Fruit fly (Drosophila melanogaster): ENCODE measurements around the gene Caf1-180.

Caf1-180 gene

DNA sequence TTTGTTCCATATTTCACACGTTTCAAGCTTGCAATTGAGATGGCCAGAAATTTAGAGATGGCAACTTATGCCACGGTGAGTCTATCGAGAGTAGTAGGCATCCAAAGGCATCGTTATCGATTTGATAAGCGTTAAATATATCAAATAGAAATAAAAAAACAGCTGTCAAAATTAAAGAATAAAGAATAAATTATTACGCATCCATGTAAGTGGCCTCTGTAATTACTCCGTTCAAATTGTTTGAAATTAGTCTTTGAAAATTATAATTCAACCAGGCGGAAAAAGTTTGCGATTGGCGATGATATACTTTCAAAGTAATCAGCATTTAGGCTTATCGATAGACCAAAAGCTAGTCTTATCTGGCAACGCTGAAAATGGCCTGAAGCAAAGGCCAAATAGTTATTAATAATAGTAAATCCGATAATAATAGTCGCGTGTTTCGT, 14.4 kb downstream of the Caf1-180 start, which contains the start of the genes CG12659 and Crag (continued):
- no peak for TF ChIP-seq Eip93F (GFP tag; optimal IDR thresholded peaks at IDR 0.05)
- peak; percentile 10 for TF ChIP-seq CG3032 (tag; optimal IDR thresholded peaks at IDR 0.05)
- TF ChIP-seq Smox (GFP tag; optimal IDR thresholded peaks at IDR 0.05), result no peak
- no peak for TF ChIP-seq CG1621 (tag; optimal IDR thresholded peaks at IDR 0.05)
- TF ChIP-seq spab (GFP tag; optimal IDR thresholded peaks at IDR 0.05), result no peak
- peak; percentile 15 for TF ChIP-seq achi (GFP tag; optimal IDR thresholded peaks at IDR 0.05)
- no peak for TF ChIP-seq lz (GFP tag; optimal IDR thresholded peaks at IDR 0.05)
- no peak for TF ChIP-seq Gug (GFP tag; IDR thresholded peaks at IDR 0.05)
- peak; percentile 21 for TF ChIP-seq cyc (GFP tag; optimal IDR thresholded peaks at IDR 0.05)
- TF ChIP-seq Hr39 (GFP tag; optimal IDR thresholded peaks at IDR 0.05), result peak; percentile 4
- TF ChIP-seq CG32006 (GFP tag; optimal IDR thresholded peaks at IDR 0.05), result no peak
- no peak for TF ChIP-seq CG11762 (GFP tag; optimal IDR thresholded peaks at IDR 0.05; ENCODE audit: insufficient read depth)
- TF ChIP-seq Sox102F (GFP tag; optimal IDR thresholded peaks at IDR 0.05), result no peak
- no peak for TF ChIP-seq CG8632 (GFP tag; optimal IDR thresholded peaks at IDR 0.05)
- TF ChIP-seq CG11294 (GFP tag; IDR thresholded peaks at IDR 0.05), result no peak
- TF ChIP-seq Met (GFP tag; optimal IDR thresholded peaks at IDR 0.05), result peak; percentile 9
- TF ChIP-seq CG4318 (GFP tag; optimal IDR thresholded peaks at IDR 0.05), result no peak
- TF ChIP-seq CG6854 (GFP tag; optimal IDR thresholded peaks at IDR 0.05), result no peak
- TF ChIP-seq CG9139 (GFP tag; optimal IDR thresholded peaks at IDR 0.05), result no peak
- TF ChIP-seq eg (GFP tag; IDR thresholded peaks at IDR 0.05), result no peak
- TF ChIP-seq CG34406 (GFP tag; optimal IDR thresholded peaks at IDR 0.05), result no peak
- no peak for TF ChIP-seq CG11902 (GFP tag; optimal IDR thresholded peaks at IDR 0.05)

DNA sequence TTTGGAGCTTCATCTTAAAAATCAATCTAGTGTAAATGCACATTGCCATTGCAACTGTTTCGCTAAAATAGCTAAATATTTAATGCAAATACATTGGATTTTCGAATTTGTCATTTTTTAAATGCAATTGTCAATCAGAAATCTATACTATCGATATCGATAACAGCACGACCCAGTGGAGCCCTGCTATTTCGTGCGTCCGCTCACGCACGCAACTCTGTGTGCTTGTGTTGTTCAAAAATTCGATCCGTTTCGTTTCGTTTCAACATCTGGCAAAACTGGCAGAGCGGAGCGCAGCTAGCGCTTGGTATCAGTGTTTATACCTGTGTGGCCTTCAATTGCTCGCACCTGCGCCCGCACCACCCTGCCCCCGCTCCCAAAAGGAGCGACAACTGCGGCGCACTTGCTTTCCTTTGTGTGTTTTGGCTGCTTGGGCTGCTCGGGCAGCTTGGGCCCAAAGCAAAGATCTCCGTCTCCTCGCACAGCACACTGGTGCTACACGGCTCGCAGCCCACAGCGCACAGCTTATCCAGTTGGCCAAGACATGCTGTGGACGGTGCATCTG, 17.4 kb downstream of the Caf1-180 start, which contains the start of gene CG12081:
Gene CG12081, plus strand, starts transcription at position 205 of the 565 bp plus-strand sequence.
- TF ChIP-seq Eip78C (GFP tag), result peak; percentile 44
- peak; percentile 54 for TF ChIP-seq Sox14 (GFP tag; optimal IDR thresholded peaks at IDR 0.05)
- TF ChIP-seq CG8319 (GFP tag; optimal IDR thresholded peaks at IDR 0.05), result no peak
- TF ChIP-seq CG10631 (GFP tag; optimal IDR thresholded peaks at IDR 0.05), result no peak
- no peak for TF ChIP-seq Sox102F (GFP tag; optimal IDR thresholded peaks at IDR 0.05)
- no peak for TF ChIP-seq CG15336 (GFP tag; IDR thresholded peaks at IDR 0.05)
- TF ChIP-seq Hr38 (GFP tag; optimal IDR thresholded peaks at IDR 0.05), result no peak
- no peak for TF ChIP-seq Eip75B (GFP tag; optimal IDR thresholded peaks at IDR 0.05)
- no peak for TF ChIP-seq CG3919 (GFP tag; optimal IDR thresholded peaks at IDR 0.05)
- no peak for TF ChIP-seq Met (GFP tag; optimal IDR thresholded peaks at IDR 0.05)
- TF ChIP-seq fkh (GFP tag; optimal IDR thresholded peaks at IDR 0.05), result peak; percentile 48
- TF ChIP-seq Ets96B (tag; optimal IDR thresholded peaks at IDR 0.05), result no peak
- no peak for TF ChIP-seq Hr4 (GFP tag; optimal IDR thresholded peaks at IDR 0.05)
- no peak for TF ChIP-seq Lpt (GFP tag; optimal IDR thresholded peaks at IDR 0.05)
- no peak for TF ChIP-seq acj6 (GFP tag; optimal IDR thresholded peaks at IDR 0.05)
- no peak for TF ChIP-seq CG9139 (GFP tag; optimal IDR thresholded peaks at IDR 0.05)
- TF ChIP-seq esn (GFP tag; optimal IDR thresholded peaks at IDR 0.05), result peak; percentile 24
- no peak for TF ChIP-seq CG1621 (tag; optimal IDR thresholded peaks at IDR 0.05)
- TF ChIP-seq fd59A (GFP tag; optimal IDR thresholded peaks at IDR 0.05), result no peak
- TF ChIP-seq CG11902 (GFP tag; optimal IDR thresholded peaks at IDR 0.05), result no peak
- no peak for TF ChIP-seq Hr39 (GFP tag; optimal IDR thresholded peaks at IDR 0.05)
- no peak for TF ChIP-seq CG6792 (GFP tag; optimal IDR thresholded peaks at IDR 0.05)
- TF ChIP-seq spab (GFP tag; optimal IDR thresholded peaks at IDR 0.05), result no peak
- TF ChIP-seq topi (GFP tag; optimal IDR thresholded peaks at IDR 0.05), result no peak
- no peak for TF ChIP-seq CG10669 (GFP tag; optimal IDR thresholded peaks at IDR 0.05)
- no peak for TF ChIP-seq OdsH (GFP tag; optimal IDR thresholded peaks at IDR 0.05)
- TF ChIP-seq CG3032 (tag; optimal IDR thresholded peaks at IDR 0.05), result no peak
- no peak for TF ChIP-seq dac (GFP tag; optimal IDR thresholded peaks at IDR 0.05)
- no peak for TF ChIP-seq CG32006 (GFP tag; optimal IDR thresholded peaks at IDR 0.05)
- no peak for TF ChIP-seq fd85E (GFP tag; optimal IDR thresholded peaks at IDR 0.05)
- TF ChIP-seq Ets21C (GFP tag; optimal IDR thresholded peaks at IDR 0.05), result no peak
- no peak for TF ChIP-seq CG8632 (GFP tag; optimal IDR thresholded peaks at IDR 0.05)
- no peak for TF ChIP-seq Gug (GFP tag; IDR thresholded peaks at IDR 0.05)
- TF ChIP-seq pdm3 (GFP tag; optimal IDR thresholded peaks at IDR 0.05), result no peak
- no peak for TF ChIP-seq CG11294 (GFP tag; IDR thresholded peaks at IDR 0.05)
- no peak for TF ChIP-seq CG6854 (GFP tag; optimal IDR thresholded peaks at IDR 0.05)
- no peak for TF ChIP-seq CG6276 (GFP tag; optimal IDR thresholded peaks at IDR 0.05)
- no peak for TF ChIP-seq vri (GFP tag; optimal IDR thresholded peaks at IDR 0.05)
- no peak for TF ChIP-seq ss (GFP tag; optimal IDR thresholded peaks at IDR 0.05)
- 0 out of 3 replicates have a peak, but pooled peaks have one; percentile 7 for TF ChIP-seq CG6163 (GFP tag; IDR thresholded peaks at IDR 0.05)

All from whole organism, prepupa.